Worm (Caenorhabditis elegans): ENCODE results near the gene F32A5.4.

F32A5.4 gene

ce11 chrII:7210187-7210586 is 18.8 kb upstream of the F32A5.4 start, which contains the start of gene E04F6.15:
Gene E04F6.15 (minus strand): TSS chrII:7210287.
- TF ChIP-seq syd-9 (tag; optimal IDR thresholded peaks at IDR 0.05) = no peak
- TF ChIP-seq ztf-16 (tag; optimal IDR thresholded peaks at IDR 0.05) = no peak
- no peak for TF ChIP-seq ceh-24 (tag; optimal IDR thresholded peaks at IDR 0.05)
- TF ChIP-seq hlh-13 (GFP tag; optimal IDR thresholded peaks at IDR 0.05) = no peak
- no peak for TF ChIP-seq madf-2 (tag; optimal IDR thresholded peaks at IDR 0.05)
- no peak for TF ChIP-seq tbx-7 (tag; optimal IDR thresholded peaks at IDR 0.05)
- no peak for TF ChIP-seq sdc-2 (tag; optimal IDR thresholded peaks at IDR 0.05)
- TF ChIP-seq pqm-1 (tag; optimal IDR thresholded peaks at IDR 0.05) = no peak
- TF ChIP-seq C08G9.2 (tag; optimal IDR thresholded peaks at IDR 0.05) = no peak
- no peak for TF ChIP-seq ceh-34 (tag; optimal IDR thresholded peaks at IDR 0.05)
- no peak for TF ChIP-seq mec-3 (tag; optimal IDR thresholded peaks at IDR 0.05; ENCODE audit: borderline replicate concordance)
- TF ChIP-seq ref-2 (tag; optimal IDR thresholded peaks at IDR 0.05) = no peak

- TF ChIP-seq ztf-16 (tag; optimal IDR thresholded peaks at IDR 0.05) = no peak
- no peak for TF ChIP-seq nhr-11 (tag; optimal IDR thresholded peaks at IDR 0.05)
Observed at ce11 chrII:7211280-7211679, 17.7 kb upstream of the F32A5.4 start, which contains the start of gene E04F6.8. Gene E04F6.8 (minus strand): TSS chrII:7211380.

- TF ChIP-seq ztf-16 (tag; optimal IDR thresholded peaks at IDR 0.05) (no peak), ceh-14 (tag; optimal IDR thresholded peaks at IDR 0.05) (no peak), ceh-24 (tag; optimal IDR thresholded peaks at IDR 0.05) (no peak), syd-9 (tag; optimal IDR thresholded peaks at IDR 0.05) (no peak), unc-3 (GFP tag; conservative IDR thresholded peaks at IDR 0.05) (no peak), unc-3 (tag; optimal IDR thresholded peaks at IDR 0.05) (no peak), T23F11.4 (GFP tag; optimal IDR thresholded peaks at IDR 0.05) (no peak), K09A11.1 (tag; optimal IDR thresholded peaks at IDR 0.05; ENCODE audit: insufficient read depth) (no peak), ceh-18 (tag; optimal IDR thresholded peaks at IDR 0.05) (no peak), pha-4 (tag; optimal IDR thresholded peaks at IDR 0.05) (no peak)
Observed at ce11 chrII:7212059-7212458, 16.9 kb upstream of the F32A5.4 start, which contains the start of gene E04F6.9. Gene E04F6.9 (minus strand): TSS chrII:7212159.

ce11 chrII:7217047-7217446 is 11.9 kb upstream of the F32A5.4 start, which contains the start of gene E04F6.10:
Gene E04F6.10 (minus strand): TSS chrII:7217147.
- TF ChIP-seq pqm-1 (tag; optimal IDR thresholded peaks at IDR 0.05) (no peak), npax-4 (tag; optimal IDR thresholded peaks at IDR 0.05) (no peak), C08G9.2 (tag; optimal IDR thresholded peaks at IDR 0.05) (no peak), hlh-30 (tag; optimal IDR thresholded peaks at IDR 0.05; ENCODE audit: insufficient read depth) (no peak), ref-2 (tag; optimal IDR thresholded peaks at IDR 0.05) (no peak), ahr-1 (tag; optimal IDR thresholded peaks at IDR 0.05) (no peak), nhr-232 (tag; optimal IDR thresholded peaks at IDR 0.05) (no peak)

- TF ChIP-seq ets-4 (tag; optimal IDR thresholded peaks at IDR 0.05) (no peak), ahr-1 (tag; optimal IDR thresholded peaks at IDR 0.05) (no peak), rnt-1 (tag; optimal IDR thresholded peaks at IDR 0.05) (no peak), hlh-8 (tag; optimal IDR thresholded peaks at IDR 0.05) (no peak), C08G9.2 (tag; optimal IDR thresholded peaks at IDR 0.05) (no peak), ceh-6 (GFP tag; optimal IDR thresholded peaks at IDR 0.05) (no peak), hlh-30 (tag; optimal IDR thresholded peaks at IDR 0.05; ENCODE audit: insufficient read depth) (no peak), lin-11 (tag; optimal IDR thresholded peaks at IDR 0.05) (no peak), fax-1 (tag; optimal IDR thresholded peaks at IDR 0.05) (no peak), che-1 (tag; optimal IDR thresholded peaks at IDR 0.05) (no peak), pqm-1 (tag; optimal IDR thresholded peaks at IDR 0.05) (no peak), elt-4 (tag; optimal IDR thresholded peaks at IDR 0.05) (no peak), syd-9 (tag; optimal IDR thresholded peaks at IDR 0.05) (no peak), ceh-9 (tag; optimal IDR thresholded peaks at IDR 0.05) (no peak), ceh-30 (tag; optimal IDR thresholded peaks at IDR 0.05) (no peak), hlh-15 (tag; optimal IDR thresholded peaks at IDR 0.05) (no peak), tbx-2 (tag; optimal IDR thresholded peaks at IDR 0.05) (no peak), unc-3 (GFP tag; conservative IDR thresholded peaks at IDR 0.05) (no peak), unc-3 (tag; optimal IDR thresholded peaks at IDR 0.05) (no peak), ceh-45 (GFP tag; IDR thresholded peaks at IDR 0.05) (no peak)
Observed at ce11 chrII:7224074-7224473, 4.9 kb upstream of the F32A5.4 start.
